Worm (Caenorhabditis elegans): Measurements from ENCODE around the gene C04E12.2.

Gene C04E12.2

DNA sequence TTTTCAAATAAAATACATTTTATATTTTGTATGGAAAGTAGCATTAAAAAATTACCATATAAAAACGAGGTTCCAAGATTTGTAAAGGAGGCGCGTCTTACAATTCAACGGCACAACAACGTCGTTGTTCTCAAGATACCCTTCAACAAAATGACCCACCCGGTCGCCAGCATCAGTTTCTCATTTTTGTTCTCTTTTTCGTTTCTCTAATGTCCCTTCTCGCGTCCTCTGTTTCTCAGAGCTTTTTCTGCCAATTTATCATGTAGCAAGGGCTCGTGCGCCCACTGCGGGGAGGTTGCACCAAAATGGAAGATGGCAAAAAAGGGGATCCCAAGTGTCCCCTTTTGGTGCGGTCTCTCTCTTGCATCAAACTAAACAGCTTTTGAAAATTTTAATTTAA lies 41.6 kb downstream of the C04E12.2 start:
- TF ChIP-seq odd-2 (tag; optimal IDR thresholded peaks at IDR 0.05) (no peak), Y22D7AL.16 (tag; optimal IDR thresholded peaks at IDR 0.05) (no peak), unc-42 (tag; optimal IDR thresholded peaks at IDR 0.05) (no peak), pqm-1 (tag; optimal IDR thresholded peaks at IDR 0.05) (no peak), ama-1 (optimal IDR thresholded peaks at IDR 0.05) (no peak), K02D7.2 (tag; optimal IDR thresholded peaks at IDR 0.05) (no peak), pha-2 (tag; optimal IDR thresholded peaks at IDR 0.05) (no peak), pat-9 (tag; optimal IDR thresholded peaks at IDR 0.05) (no peak), ztf-16 (tag; optimal IDR thresholded peaks at IDR 0.05) (no peak), dmd-4 (tag; optimal IDR thresholded peaks at IDR 0.05; ENCODE audit: borderline replicate concordance) (no peak), ceh-34 (tag; optimal IDR thresholded peaks at IDR 0.05) (no peak), pha-4 (tag; optimal IDR thresholded peaks at IDR 0.05) (no peak), gmeb-2 (tag; optimal IDR thresholded peaks at IDR 0.05) (no peak), fax-1 (tag; optimal IDR thresholded peaks at IDR 0.05) (no peak), sdc-2 (tag; optimal IDR thresholded peaks at IDR 0.05) (no peak), C08G9.2 (tag; optimal IDR thresholded peaks at IDR 0.05) (no peak), mec-3 (tag; optimal IDR thresholded peaks at IDR 0.05; ENCODE audit: borderline replicate concordance) (no peak)

- no peak for TF ChIP-seq ceh-22 (tag; optimal IDR thresholded peaks at IDR 0.05)
- TF ChIP-seq ceh-31 (tag; optimal IDR thresholded peaks at IDR 0.05) = no peak
- TF ChIP-seq mec-3 (tag; optimal IDR thresholded peaks at IDR 0.05; ENCODE audit: borderline replicate concordance) = no peak
- no peak for TF ChIP-seq K09A11.1 (tag; optimal IDR thresholded peaks at IDR 0.05; ENCODE audit: insufficient read depth)
- TF ChIP-seq ceh-48 (tag; optimal IDR thresholded peaks at IDR 0.05) = no peak
Measured at ce11 chrV:3410098-3410570, 42.3 kb downstream of the C04E12.2 start, which contains the start of gene arrd-22. arrd-22 (plus strand) TSS chrV:3410520.

ce11 chrV:3413010-3413409 lies 45.1 kb downstream of the C04E12.2 start, which contains the start of gene txt-11:
txt-11 (plus strand) TSS chrV:3413310.
- TF ChIP-seq hlh-6 (tag; optimal IDR thresholded peaks at IDR 0.05) (no peak), T23F11.4 (GFP tag; optimal IDR thresholded peaks at IDR 0.05) (no peak), gmeb-2 (tag; optimal IDR thresholded peaks at IDR 0.05) (no peak), tbx-7 (tag; optimal IDR thresholded peaks at IDR 0.05) (no peak), pros-1 (tag; optimal IDR thresholded peaks at IDR 0.05) (no peak), fax-1 (tag; optimal IDR thresholded peaks at IDR 0.05) (no peak), ceh-19 (GFP tag; optimal IDR thresholded peaks at IDR 0.05) (no peak), hlh-8 (tag; optimal IDR thresholded peaks at IDR 0.05) (no peak), hlh-30 (tag; optimal IDR thresholded peaks at IDR 0.05; ENCODE audit: insufficient read depth) (no peak)

- TF ChIP-seq tbx-7 (tag; optimal IDR thresholded peaks at IDR 0.05) (no peak), lin-11 (tag; optimal IDR thresholded peaks at IDR 0.05) (no peak), nhr-232 (tag; optimal IDR thresholded peaks at IDR 0.05) (no peak), K09A11.1 (tag; optimal IDR thresholded peaks at IDR 0.05; ENCODE audit: insufficient read depth) (no peak), nfya-1 (tag; optimal IDR thresholded peaks at IDR 0.05) (no peak), pha-4 (tag; optimal IDR thresholded peaks at IDR 0.05) (no peak), hlh-30 (tag; optimal IDR thresholded peaks at IDR 0.05; ENCODE audit: insufficient read depth) (no peak), unc-86 (tag; optimal IDR thresholded peaks at IDR 0.05) (no peak), Y22D7AL.16 (tag; optimal IDR thresholded peaks at IDR 0.05) (no peak), eyg-1 (tag; optimal IDR thresholded peaks at IDR 0.05) (no peak), unc-3 (GFP tag; conservative IDR thresholded peaks at IDR 0.05) (no peak), unc-3 (tag; optimal IDR thresholded peaks at IDR 0.05) (no peak), fkh-6 (tag; optimal IDR thresholded peaks at IDR 0.05) (no peak)
Measured at ce11 chrV:3417928-3418327, 50.1 kb downstream of the C04E12.2 start, which contains the start of gene T20D4.3. T20D4.3 (plus strand) TSS chrV:3418228.
